Fruit fly (Drosophila melanogaster) whole organism: ENCODE measurements around the gene Ptpa.

Source experiments
- CG8478 ChIP-seq: fragments of >200 bp; optimal IDR thresholded peaks from 2 replicates; lab custom pipeline; 2018; ENCODE audit warnings: inconsistent platforms
- Dll ChIP-seq: fragments of >200 bp; optimal IDR thresholded peaks from 2 replicates; lab custom pipeline; 2017
- EcR ChIP-seq, 2 experiments: fragments of >200 bp; optimal IDR thresholded peaks; 2 replicates each; lab custom pipeline; 2017; ENCODE audit warnings: missing biosample characterization in 2 of 2, missing genetic modification characterization in 2 of 2, missing genetic modification reagents in 2 of 2

- TF ChIP-seq EcR (GFP tag; optimal IDR thresholded peaks at IDR 0.05; lab: Kevin White, UChicago): no peak
- no peak for TF ChIP-seq CG8478 (lab: Kevin White, UChicago)
- no peak for TF ChIP-seq Dll (lab: Kevin White, UChicago)
These were observed 46.2 kb upstream of the Ptpa start, which contains the start of gene CG3285 for dm6 chr2L:3330628-3331027.
